Worm (Caenorhabditis elegans) whole organism, young adult: ENCODE results near the gene C34H4.5.

Experiments used
- F55B11.4 ChIP-seq: sonication (generic microtip); optimal IDR thresholded peaks from 2 replicates; lab custom pipeline; 2016; ENCODE audit warnings: missing compliant biosample characterization, missing genetic modification characterization, borderline replicate concordance; ENCODE audit not compliant: insufficient read depth
- F57A8.1 ChIP-seq: fragments of 200-800 bp; sonication (Bioruptor generic); optimal IDR thresholded peaks from 2 replicates; lab custom pipeline; 2018; ENCODE audit warnings: mild to moderate bottlenecking, missing genetic modification characterization, moderate library complexity, missing compliant biosample characterization
- Y67H2A.10 ChIP-seq: fragments of 200-800 bp; sonication (Bioruptor generic); conservative IDR thresholded peaks from 2 replicates; pipeline ENCODE4 v1.3.6; 2022; ENCODE audit warnings: missing genetic modification reagents, missing genetic modification characterization, missing compliant biosample characterization
- bed-1 ChIP-seq: fragments of 200-800 bp; sonication (Bioruptor generic); IDR thresholded peaks from 2 replicates; pipeline ENCODE4 v1.3.6; 2022; ENCODE audit warnings: missing genetic modification reagents, missing genetic modification characterization, missing compliant biosample characterization
- dpff-1 ChIP-seq: sonication (generic microtip); optimal IDR thresholded peaks from 2 replicates; lab custom pipeline; 2017; ENCODE audit warnings: mild to moderate bottlenecking, missing genetic modification characterization, missing compliant biosample characterization
- hmg-1.2 ChIP-seq: fragments of 200-800 bp; sonication (Bioruptor generic); IDR thresholded peaks from 2 replicates; pipeline ENCODE4 v1.3.6; 2022; ENCODE audit warnings: missing genetic modification reagents, missing genetic modification characterization, missing compliant biosample characterization
- hmg-20 ChIP-seq: fragments of 200-800 bp; sonication (Bioruptor generic); IDR thresholded peaks from 2 replicates; pipeline ENCODE4 v1.3.6; 2022; ENCODE audit warnings: missing genetic modification reagents, missing genetic modification characterization, missing compliant biosample characterization
- unc-130 ChIP-seq: sonication (generic microtip); optimal IDR thresholded peaks from 2 replicates; lab custom pipeline; 2016; ENCODE audit warnings: missing genetic modification reagents, missing genetic modification characterization, missing compliant biosample characterization
- zfh-2 ChIP-seq: fragments of 200-800 bp; sonication (Bioruptor generic); conservative IDR thresholded peaks from 2 replicates; pipeline ENCODE4 v1.3.6; 2022; ENCODE audit warnings: missing genetic modification reagents, missing genetic modification characterization, missing compliant biosample characterization
- ztf-25 ChIP-seq: fragments of 200-800 bp; sonication (Bioruptor generic); IDR thresholded peaks from 2 replicates; pipeline ENCODE4 v1.3.6; 2022; ENCODE audit warnings: missing genetic modification reagents, missing genetic modification characterization, missing compliant biosample characterization

DNA sequence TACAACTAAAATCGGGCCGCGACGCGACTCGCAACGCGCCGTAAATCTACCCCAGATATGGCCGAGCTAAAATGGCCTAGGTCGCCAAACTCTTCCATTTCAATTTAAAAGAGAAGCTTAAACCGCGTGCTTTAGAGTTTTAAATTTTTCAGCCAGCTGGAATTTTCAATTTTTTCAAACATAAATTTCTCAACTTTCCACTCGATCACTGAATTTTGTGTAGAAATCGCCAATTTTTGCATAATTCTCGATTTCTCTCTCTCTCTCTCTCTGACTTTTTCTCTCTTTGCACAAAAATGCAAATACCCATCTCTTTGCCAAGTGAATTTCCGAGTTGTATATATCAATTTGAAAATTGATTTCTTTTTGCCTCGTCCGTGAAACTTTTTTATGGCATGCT, 26.6 kb downstream of the C34H4.5 start, which contains the start of gene K03H6.1:
- TF ChIP-seq hmg-1.2 (GFP tag; lab: Robert Waterston, UW) = no peak
- TF ChIP-seq Y67H2A.10 (GFP tag; lab: Robert Waterston, UW) = no peak
- no peak for TF ChIP-seq F57A8.1
- no peak for TF ChIP-seq zfh-2 (GFP tag; lab: Robert Waterston, UW)
- no peak for TF ChIP-seq unc-130
- TF ChIP-seq dpff-1 (tag; lab: Kevin White, UChicago) = no peak
- TF ChIP-seq ztf-25 (GFP tag; lab: Robert Waterston, UW) = no peak
- no peak for TF ChIP-seq hmg-20
- TF ChIP-seq F55B11.4 (tag; lab: Kevin White, UChicago) = no peak
- TF ChIP-seq bed-1 = no peak
